Worm (Caenorhabditis elegans): ENCODE data around the gene T27F7.12.

DNA sequence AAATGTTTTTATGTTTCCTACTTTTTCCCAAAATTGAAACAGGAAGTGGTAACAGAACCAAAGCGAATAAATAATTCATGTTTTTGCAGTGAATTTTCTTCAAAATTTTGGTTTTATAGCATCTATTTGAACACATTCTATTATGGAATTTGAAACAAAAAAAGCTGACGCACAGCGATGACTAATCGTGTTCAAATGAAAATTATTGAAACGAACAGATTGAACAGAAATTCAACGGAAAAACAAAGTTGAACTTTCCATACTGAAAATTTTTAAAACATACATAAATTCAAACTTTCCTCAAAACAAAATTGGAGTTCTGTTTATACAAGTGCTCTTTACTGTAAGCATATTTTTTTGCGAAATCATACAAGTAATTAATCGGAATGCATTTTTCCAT, 22.1 kb downstream of the T27F7.12 start, which contains the start of gene F59A6.12:
- no peak for TF ChIP-seq W03F9.2 (tag; optimal IDR thresholded peaks at IDR 0.05)
- no peak for TF ChIP-seq him-1 (tag; optimal IDR thresholded peaks at IDR 0.05)
- no peak for TF ChIP-seq dao-5 (tag; optimal IDR thresholded peaks at IDR 0.05)

Measured in whole organism, L4/young adult.